Worm (Caenorhabditis elegans) whole organism, late embryonic: ENCODE measurements around the gene atat-2.

Experiments used
- C38D4.7 ChIP-seq: fragments of 200-800 bp; sonication (Bioruptor generic); optimal IDR thresholded peaks from 2 replicates; lab custom pipeline; 2018; ENCODE audit warnings: mild to moderate bottlenecking, missing genetic modification characterization, moderate library complexity, missing compliant biosample characterization
- K02D7.2 ChIP-seq: sonication (generic microtip); optimal IDR thresholded peaks from 2 replicates; lab custom pipeline; 2017; ENCODE audit warnings: mild to moderate bottlenecking, missing genetic modification characterization, missing compliant biosample characterization
- K09A11.1 ChIP-seq: sonication (generic microtip); optimal IDR thresholded peaks from 2 replicates; lab custom pipeline; 2017; ENCODE audit warnings: antibody characterized with exemption, mild to moderate bottlenecking, missing genetic modification characterization, missing compliant biosample characterization; ENCODE audit not compliant: insufficient read depth
- T23F11.4 ChIP-seq: fragments of 200-800 bp; sonication (Bioruptor generic); optimal IDR thresholded peaks from 2 replicates; lab custom pipeline; 2018; ENCODE audit warnings: mild to moderate bottlenecking, missing genetic modification characterization, missing compliant biosample characterization
- ahr-1 ChIP-seq: sonication (generic microtip); optimal IDR thresholded peaks from 2 replicates; lab custom pipeline; 2016; ENCODE audit warnings: missing genetic modification characterization, missing compliant biosample characterization
- ama-1 ChIP-seq: fragments of 150-350 bp; optimal IDR thresholded peaks from 2 replicates; lab custom pipeline; 2014
- ceh-18 ChIP-seq: sonication (generic microtip); optimal IDR thresholded peaks from 2 replicates; lab custom pipeline; 2016; ENCODE audit warnings: missing genetic modification characterization, missing compliant biosample characterization
- ceh-31 ChIP-seq: sonication (generic microtip); optimal IDR thresholded peaks from 2 replicates; lab custom pipeline; 2016; ENCODE audit warnings: missing genetic modification characterization, missing compliant biosample characterization
- ceh-34 ChIP-seq: sonication (generic microtip); optimal IDR thresholded peaks from 2 replicates; lab custom pipeline; 2016; ENCODE audit warnings: mild to moderate bottlenecking, missing genetic modification characterization, missing compliant biosample characterization
- ceh-6 ChIP-seq: fragments of 200-800 bp; sonication (Bioruptor generic); optimal IDR thresholded peaks from 2 replicates; lab custom pipeline; 2018; ENCODE audit warnings: mild to moderate bottlenecking, missing genetic modification characterization, missing compliant biosample characterization
- ceh-9 ChIP-seq: sonication (generic microtip); optimal IDR thresholded peaks from 2 replicates; lab custom pipeline; 2016; ENCODE audit warnings: mild to moderate bottlenecking, missing genetic modification characterization, inconsistent platforms, missing compliant biosample characterization
- dmd-4 ChIP-seq: sonication (generic microtip); optimal IDR thresholded peaks from 2 replicates; lab custom pipeline; 2016; ENCODE audit warnings: borderline replicate concordance, missing genetic modification characterization, missing compliant biosample characterization
- dve-1 ChIP-seq: sonication (generic microtip); optimal IDR thresholded peaks from 2 replicates; lab custom pipeline; 2017; ENCODE audit warnings: antibody characterized with exemption, mild to moderate bottlenecking, missing genetic modification characterization, missing compliant biosample characterization
- elt-2 ChIP-seq: sonication (generic microtip); optimal IDR thresholded peaks from 2 replicates; lab custom pipeline; 2016; ENCODE audit warnings: missing genetic modification reagents, missing genetic modification characterization, missing compliant biosample characterization
- hlh-30 ChIP-seq: sonication (generic microtip); optimal IDR thresholded peaks from 2 replicates; lab custom pipeline; 2017; ENCODE audit warnings: antibody characterized with exemption, missing genetic modification characterization, missing compliant biosample characterization; ENCODE audit not compliant: insufficient read depth
- hlh-8 ChIP-seq: sonication (generic microtip); optimal IDR thresholded peaks from 2 replicates; lab custom pipeline; 2016; ENCODE audit warnings: missing genotype, missing genetic modification characterization, missing compliant biosample characterization
- mec-3 ChIP-seq: sonication (generic microtip); optimal IDR thresholded peaks from 2 replicates; lab custom pipeline; 2016; ENCODE audit warnings: borderline replicate concordance, missing genetic modification characterization, missing compliant biosample characterization
- nhr-11 ChIP-seq: fragments of 150-350 bp; optimal IDR thresholded peaks from 2 replicates; lab custom pipeline; 2014; ENCODE audit warnings: missing biosample characterization, missing genetic modification characterization
- pat-9 ChIP-seq: fragments of 200-800 bp; sonication (Bioruptor generic); optimal IDR thresholded peaks from 2 replicates; lab custom pipeline; 2018; ENCODE audit warnings: mild to moderate bottlenecking, missing genetic modification characterization, moderate library complexity, missing compliant biosample characterization
- pha-2 ChIP-seq: sonication (generic microtip); optimal IDR thresholded peaks from 2 replicates; lab custom pipeline; 2017; ENCODE audit warnings: mild to moderate bottlenecking, missing genetic modification characterization, missing compliant biosample characterization
- pha-4 ChIP-seq: fragments of 150-350 bp; optimal IDR thresholded peaks from 2 replicates; lab custom pipeline; 2018; ENCODE audit warnings: missing biosample characterization, missing genetic modification reagents, missing genetic modification characterization
- ref-2 ChIP-seq: sonication (generic microtip); optimal IDR thresholded peaks from 2 replicates; lab custom pipeline; 2016; ENCODE audit warnings: missing genetic modification characterization, missing compliant biosample characterization
- rnt-1 ChIP-seq: sonication (generic microtip); optimal IDR thresholded peaks from 2 replicates; lab custom pipeline; 2016; ENCODE audit warnings: missing genetic modification characterization, missing compliant biosample characterization
- sdc-2 ChIP-seq: sonication (generic microtip); optimal IDR thresholded peaks from 2 replicates; lab custom pipeline; 2016; ENCODE audit warnings: missing genotype, missing genetic modification characterization, missing compliant biosample characterization
- sox-2 ChIP-seq: fragments of 200-800 bp; sonication (Bioruptor generic); IDR thresholded peaks from 2 replicates; pipeline ENCODE4 v1.3.6; 2022; ENCODE audit warnings: missing genetic modification reagents, missing genetic modification characterization, missing compliant biosample characterization
- syd-9 ChIP-seq: sonication (generic microtip); optimal IDR thresholded peaks from 2 replicates; lab custom pipeline; 2016; ENCODE audit warnings: mild to moderate bottlenecking, missing genetic modification characterization, moderate library complexity, missing compliant biosample characterization
- tbx-2 ChIP-seq: sonication (generic microtip); optimal IDR thresholded peaks from 2 replicates; lab custom pipeline; 2016; ENCODE audit warnings: missing genetic modification characterization, missing compliant biosample characterization
- tbx-7 ChIP-seq: sonication (generic microtip); optimal IDR thresholded peaks from 2 replicates; lab custom pipeline; 2016; ENCODE audit warnings: missing genotype, missing genetic modification characterization, missing compliant biosample characterization
- unc-42 ChIP-seq: sonication (generic microtip); optimal IDR thresholded peaks from 2 replicates; lab custom pipeline; 2016; ENCODE audit warnings: missing genotype, missing genetic modification characterization, missing compliant biosample characterization
- unc-55 ChIP-seq: sonication (generic microtip); optimal IDR thresholded peaks from 2 replicates; lab custom pipeline; 2017; ENCODE audit warnings: missing biosample characterization, missing genetic modification reagents, missing genetic modification characterization
- unc-86 ChIP-seq: sonication (generic microtip); optimal IDR thresholded peaks from 2 replicates; lab custom pipeline; 2016; ENCODE audit warnings: missing genetic modification characterization, missing compliant biosample characterization
- ztf-16 ChIP-seq: sonication (generic microtip); optimal IDR thresholded peaks from 2 replicates; lab custom pipeline; 2017; ENCODE audit warnings: missing genetic modification characterization, missing compliant biosample characterization

The atat-2 gene

ce11 chrX:5818176-5818575, 30.7 kb upstream of the atat-2 start (continued):
- peak; percentile 49 for TF ChIP-seq unc-86
- TF ChIP-seq rnt-1 (tag; lab: Kevin White, UChicago), result peak; percentile 80
- no peak for TF ChIP-seq tbx-7

- no peak for TF ChIP-seq ztf-16 (tag; lab: Kevin White, UChicago)
- TF ChIP-seq dmd-4 (tag; lab: Kevin White, UChicago), result peak; percentile 46
- TF ChIP-seq tbx-2 (tag; lab: Kevin White, UChicago), result no peak
- TF ChIP-seq syd-9 (tag; lab: Kevin White, UChicago), result no peak
- TF ChIP-seq K09A11.1 (tag; lab: Kevin White, UChicago), result no peak
- no peak for TF ChIP-seq ref-2
- no peak for TF ChIP-seq ceh-34 (tag; lab: Kevin White, UChicago)
- TF ChIP-seq ceh-18 (tag; lab: Kevin White, UChicago), result peak; percentile 57
- peak; percentile 39 for TF ChIP-seq unc-42 (tag; lab: Kevin White, UChicago)
- TF ChIP-seq hlh-30, result no peak
Observed at ce11 chrX:5819702-5820470, 29.0 kb upstream of the atat-2 start.

ce11 chrX:5820880-5821279, 28.0 kb upstream of the atat-2 start:
- TF ChIP-seq pat-9, result no peak
- no peak for TF ChIP-seq ahr-1
- TF ChIP-seq pha-4 (tag; lab: Kevin White, UChicago), result no peak
- TF ChIP-seq K02D7.2, result peak; percentile 32
- TF ChIP-seq sox-2, result no peak
- TF ChIP-seq ceh-6, result peak; percentile 43
- TF ChIP-seq sdc-2, result peak; percentile 11
- peak; percentile 22 for TF ChIP-seq ceh-31
- no peak for TF ChIP-seq C38D4.7 (GFP tag; lab: Kevin White, UChicago)
- no peak for TF ChIP-seq ztf-16 (tag; lab: Kevin White, UChicago)

- TF ChIP-seq pha-2 (tag; lab: Kevin White, UChicago) (no peak), T23F11.4 (GFP tag; lab: Kevin White, UChicago) (no peak), nhr-11 (tag; lab: Kevin White, UChicago) (no peak), K02D7.2 (no peak), C38D4.7 (GFP tag; lab: Kevin White, UChicago) (no peak), hlh-8 (tag; lab: Kevin White, UChicago) (no peak)
Observed at ce11 chrX:5821842-5822241, 27.1 kb upstream of the atat-2 start, which contains the start of gene hbl-1. hbl-1 (plus strand) TSS chrX:5822142.

- TF ChIP-seq elt-2 (peak; percentile 2), K02D7.2 (no peak), ceh-9 (tag; lab: Kevin White, UChicago) (no peak), T23F11.4 (GFP tag; lab: Kevin White, UChicago) (no peak), pha-2 (tag; lab: Kevin White, UChicago) (no peak)
- TF ChIP-seq, all 69 proteins: peak for 1
Observed at ce11 chrX:5826976-5827375, 21.9 kb upstream of the atat-2 start.

- no peak for TF ChIP-seq dve-1 (tag; lab: Kevin White, UChicago)
- peak; percentile 15 for TF ChIP-seq ama-1 (lab: Kevin White, UChicago)
- TF ChIP-seq unc-55, result peak; percentile 17
- no peak for TF ChIP-seq mec-3 (tag; lab: Kevin White, UChicago)
Observed at ce11 chrX:5828085-5828484, 20.8 kb upstream of the atat-2 start.
